Worm (Caenorhabditis elegans) whole organism, late embryonic: ENCODE measurements around the gene cct-1.

Source experiments
- ceh-19 ChIP-seq: fragments of 200-800 bp; sonication (Bioruptor generic); optimal IDR thresholded peaks from 2 replicates; lab custom pipeline; 2018; ENCODE audit warnings: mild to moderate bottlenecking, missing genetic modification characterization, missing compliant biosample characterization
- ceh-48 ChIP-seq: sonication (generic microtip); optimal IDR thresholded peaks from 2 replicates; lab custom pipeline; 2016; ENCODE audit warnings: missing genetic modification characterization, inconsistent platforms, missing compliant biosample characterization
- elt-2 ChIP-seq: sonication (generic microtip); optimal IDR thresholded peaks from 2 replicates; lab custom pipeline; 2016; ENCODE audit warnings: missing genetic modification reagents, missing genetic modification characterization, missing compliant biosample characterization
- elt-4 ChIP-seq: sonication (generic microtip); optimal IDR thresholded peaks from 2 replicates; lab custom pipeline; 2016; ENCODE audit warnings: missing genetic modification characterization, missing compliant biosample characterization
- fkh-10 ChIP-seq: fragments of 150-350 bp; optimal IDR thresholded peaks from 2 replicates; lab custom pipeline; 2014; ENCODE audit warnings: missing biosample characterization, missing genetic modification reagents, missing genetic modification characterization
- pat-9 ChIP-seq: fragments of 200-800 bp; sonication (Bioruptor generic); optimal IDR thresholded peaks from 2 replicates; lab custom pipeline; 2018; ENCODE audit warnings: mild to moderate bottlenecking, missing genetic modification characterization, moderate library complexity, missing compliant biosample characterization
- pha-4 ChIP-seq: fragments of 150-350 bp; optimal IDR thresholded peaks from 2 replicates; lab custom pipeline; 2018; ENCODE audit warnings: missing biosample characterization, missing genetic modification reagents, missing genetic modification characterization
- pqm-1 ChIP-seq: sonication (generic microtip); optimal IDR thresholded peaks from 2 replicates; lab custom pipeline; 2016; ENCODE audit warnings: missing genetic modification characterization, missing compliant biosample characterization
- sdc-2 ChIP-seq: sonication (generic microtip); optimal IDR thresholded peaks from 2 replicates; lab custom pipeline; 2016; ENCODE audit warnings: missing genotype, missing genetic modification characterization, missing compliant biosample characterization
- tbx-2 ChIP-seq: sonication (generic microtip); optimal IDR thresholded peaks from 2 replicates; lab custom pipeline; 2016; ENCODE audit warnings: missing genetic modification characterization, missing compliant biosample characterization
- unc-3 ChIP-seq, 2 experiments: fragments of 200-800 bp in 1 of 2; sonication (Bioruptor generic) in 1 of 2; sonication (generic microtip) in 1 of 2; conservative IDR thresholded peaks in 1 of 2; optimal IDR thresholded peaks in 1 of 2; 2 replicates each; pipeline versions ENCODE4 v1.3.6 to Lab custom; 2016 to 2022; ENCODE audit warnings: missing compliant biosample characterization in 2 of 2, missing genetic modification characterization in 2 of 2, missing genetic modification reagents in 1 of 2

- no peak for TF ChIP-seq sdc-2 (tag; lab: Kevin White, UChicago)
- TF ChIP-seq pha-4 (tag; lab: Kevin White, UChicago), result no peak
- no peak for TF ChIP-seq tbx-2 (tag; lab: Kevin White, UChicago)
- TF ChIP-seq fkh-10 (GFP tag; lab: Kevin White, UChicago), result no peak
- no peak for TF ChIP-seq ceh-48
- no peak for TF ChIP-seq pat-9 (tag; lab: Kevin White, UChicago)
- no peak for TF ChIP-seq ceh-19 (GFP tag; lab: Kevin White, UChicago)
- TF ChIP-seq elt-4 (tag; lab: Kevin White, UChicago), result no peak
- no peak for TF ChIP-seq pqm-1 (tag; lab: Kevin White, UChicago)
- TF ChIP-seq elt-2 (tag; lab: Kevin White, UChicago), result no peak
- TF ChIP-seq unc-3 (GFP tag; conservative IDR thresholded peaks at IDR 0.05; lab: Robert Waterston, UW), result no peak
- TF ChIP-seq unc-3 (tag; optimal IDR thresholded peaks at IDR 0.05; lab: Kevin White, UChicago), result no peak
Measured at ce11 chrII:8144543-8144942, 40.7 kb upstream of the cct-1 start, which contains the start of gene F10B5.2.
